Fruit fly (Drosophila melanogaster): ENCODE measurements around the gene eRF3.
A peak's percentile ranks its signal among the peaks of the same experiment; 100 is the strongest.

The eRF3 gene

dm6 chr2L:12483866-12484554 lies 49.8 kb downstream of the eRF3 start (continued):
- peak; percentile 88 for TF ChIP-seq jumu (GFP tag; optimal IDR thresholded peaks at IDR 0.05)
- TF ChIP-seq br (optimal IDR thresholded peaks at IDR 0.05) = no peak
- TF ChIP-seq fd64A (GFP tag; optimal IDR thresholded peaks at IDR 0.05) = peak; percentile 75
- TF ChIP-seq CG8359 (GFP tag; optimal IDR thresholded peaks at IDR 0.05; ENCODE audit: borderline replicate concordance) = peak; percentile 70
- peak; percentile 81 for TF ChIP-seq CG6254 (GFP tag; optimal IDR thresholded peaks at IDR 0.05)
- TF ChIP-seq fd3F (GFP tag; optimal IDR thresholded peaks at IDR 0.05) = peak; percentile 88
- no peak for TF ChIP-seq CG10565 (GFP tag; optimal IDR thresholded peaks at IDR 0.05)
- TF ChIP-seq CG2202 (tag; optimal IDR thresholded peaks at IDR 0.05) = peak; percentile 70
- peak; percentile 81 for TF ChIP-seq crc (GFP tag; optimal IDR thresholded peaks at IDR 0.05)
- TF ChIP-seq CG7745 (tag; optimal IDR thresholded peaks at IDR 0.05) = peak; percentile 9
- TF ChIP-seq sna (GFP tag; IDR thresholded peaks at IDR 0.05; ENCODE audit: partially characterized antibody) = no peak
- TF ChIP-seq cas (GFP tag; IDR thresholded peaks at IDR 0.05) = 0 out of 2 replicates have a peak, but pooled peaks have one; percentile 11
- peak; percentile 66 for TF ChIP-seq D19B (GFP tag; optimal IDR thresholded peaks at IDR 0.05)
- no peak for TF ChIP-seq fd102C (GFP tag; optimal IDR thresholded peaks at IDR 0.05)
- no peak for TF ChIP-seq mld (GFP tag; IDR thresholded peaks at IDR 0.05; ENCODE audit: partially characterized antibody)
- peak; percentile 65 for TF ChIP-seq zen (tag; optimal IDR thresholded peaks at IDR 0.05)
- TF ChIP-seq wek (GFP tag; optimal IDR thresholded peaks at IDR 0.05) = peak; percentile 75
- peak in 1 of 2 experiments; percentile 86 for TF ChIP-seq Eip74EF (GFP tag; optimal IDR thresholded peaks at IDR 0.05)
- TF ChIP-seq pb (GFP tag; optimal IDR thresholded peaks at IDR 0.05) = peak; percentile 81
- TF ChIP-seq CG8478 (optimal IDR thresholded peaks at IDR 0.05) = no peak
- peak; percentile 89 for TF ChIP-seq Rfx (GFP tag; IDR thresholded peaks at IDR 0.05)
- TF ChIP-seq CG11723 (GFP tag; optimal IDR thresholded peaks at IDR 0.05) = peak; percentile 75
- peak; percentile 90 for TF ChIP-seq NfI (GFP tag; optimal IDR thresholded peaks at IDR 0.05)
- TF ChIP-seq CG12942 (GFP tag; optimal IDR thresholded peaks at IDR 0.05) = peak; percentile 84
- peak; percentile 73; the same call in 1 of the 2 replicates for TF ChIP-seq Taf1 (GFP tag; IDR thresholded peaks at IDR 0.05)
- peak; percentile 82 for TF ChIP-seq da (GFP tag; optimal IDR thresholded peaks at IDR 0.05)
- TF ChIP-seq run (tag; optimal IDR thresholded peaks at IDR 0.05) = peak; percentile 87
- peak; percentile 50 for TF ChIP-seq MTF-1 (GFP tag; optimal IDR thresholded peaks at IDR 0.05; ENCODE audit: borderline replicate concordance)
- peak; percentile 83 for TF ChIP-seq zfh2 (GFP tag; optimal IDR thresholded peaks at IDR 0.05)
- peak; percentile 81 for TF ChIP-seq Nf-YA (GFP tag; IDR thresholded peaks at IDR 0.05)
- TF ChIP-seq az2 (GFP tag; optimal IDR thresholded peaks at IDR 0.05) = peak; percentile 91
- TF ChIP-seq Dp (GFP tag; optimal IDR thresholded peaks at IDR 0.05) = no peak
- peak; percentile 87 for TF ChIP-seq CG10979 (tag; optimal IDR thresholded peaks at IDR 0.05)
- TF ChIP-seq CG4404 (GFP tag; IDR thresholded peaks at IDR 0.05) = no peak
- peak; percentile 77 for TF ChIP-seq grn (GFP tag; optimal IDR thresholded peaks at IDR 0.05)
- no peak; the same call in 1 of the 2 replicates for TF ChIP-seq NFAT (GFP tag; IDR thresholded peaks at IDR 0.05)
- TF ChIP-seq CG10321 (GFP tag; IDR thresholded peaks at IDR 0.05) = peak; percentile 61; the same call in 1 of the 2 replicates
- peak; percentile 89 for TF ChIP-seq so (GFP tag; IDR thresholded peaks at IDR 0.05)
- TF ChIP-seq phol (tag; optimal IDR thresholded peaks at IDR 0.05) = peak; percentile 85
- no peak for TF ChIP-seq hkb (optimal IDR thresholded peaks at IDR 0.05)
- peak; percentile 90 for TF ChIP-seq hkb (GFP tag; IDR thresholded peaks at IDR 0.05)
- TF ChIP-seq Scr (GFP tag; IDR thresholded peaks at IDR 0.05; ENCODE audit: partially characterized antibody) = no peak
- peak; percentile 43 for TF ChIP-seq HLHmδ (GFP tag; optimal IDR thresholded peaks at IDR 0.05)
- TF ChIP-seq CG2875 (GFP tag; optimal IDR thresholded peaks at IDR 0.05) = peak; percentile 82
- peak; percentile 66 for TF ChIP-seq CG13123 (GFP tag; optimal IDR thresholded peaks at IDR 0.05)
- peak; percentile 91 for TF ChIP-seq ind (GFP tag; optimal IDR thresholded peaks at IDR 0.05)
- TF ChIP-seq CG3847 (GFP tag; IDR thresholded peaks at IDR 0.05) = peak; percentile 87
- TF ChIP-seq CG10462 (GFP tag; optimal IDR thresholded peaks at IDR 0.05) = peak; percentile 67
- peak; percentile 73 for TF ChIP-seq E2f2 (GFP tag; IDR thresholded peaks at IDR 0.05)
- peak; percentile 1 for TF ChIP-seq CG7271 (tag; optimal IDR thresholded peaks at IDR 0.05)

All from whole organism, embryonic.